Worm (Caenorhabditis elegans): ENCODE measurements around the gene srj-21.

srj-21 gene

DNA sequence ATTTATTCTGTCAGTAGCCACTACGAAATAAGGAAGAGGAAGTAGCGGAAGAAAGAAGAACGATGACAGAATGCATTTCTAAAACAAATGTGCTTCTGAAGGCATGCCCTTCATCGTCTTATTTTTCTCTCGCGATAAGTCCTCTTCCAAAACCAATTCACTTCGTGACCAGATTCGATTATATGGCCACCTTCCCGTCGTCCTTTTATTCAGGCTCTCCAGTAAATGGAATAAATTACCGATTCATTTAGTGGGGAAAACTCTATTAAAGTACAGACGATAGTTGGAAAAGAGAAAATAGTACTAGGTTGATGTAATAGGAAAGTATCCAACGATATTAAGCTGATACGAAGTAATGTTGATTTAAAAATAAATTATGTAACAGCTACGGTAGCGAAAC, 23.8 kb upstream of the srj-21 start:
- TF ChIP-seq ces-1 (GFP tag; optimal IDR thresholded peaks at IDR 0.05) (peak; percentile 100), snpc-4 (tag; optimal IDR thresholded peaks at IDR 0.05) (no peak)

DNA sequence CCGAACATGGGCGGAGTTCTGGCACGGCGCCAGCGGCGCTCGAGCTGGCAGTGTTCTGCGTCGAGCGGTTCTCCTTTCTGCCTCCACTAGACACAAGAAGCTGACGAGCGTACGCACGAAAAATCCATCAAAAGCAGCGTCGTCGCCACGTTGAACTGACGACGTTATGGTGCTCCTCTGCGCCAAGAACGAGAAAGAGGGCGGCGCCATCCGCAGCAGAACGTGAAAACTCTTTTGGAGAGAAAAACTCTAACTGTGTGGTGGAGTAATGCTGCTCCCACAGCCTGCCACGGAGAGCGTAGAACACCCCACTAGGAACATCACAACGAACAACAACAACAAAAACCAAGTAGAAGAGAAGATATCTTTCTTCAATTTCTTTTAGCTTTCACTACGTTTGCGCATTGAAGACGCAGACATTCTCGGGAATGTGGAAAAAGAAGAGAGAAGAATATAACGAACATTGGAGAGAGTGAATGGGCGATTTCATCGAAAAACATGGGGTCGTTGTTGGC, 23.2 kb upstream of the srj-21 start:
- TF ChIP-seq drap-1 (GFP tag; optimal IDR thresholded peaks at IDR 0.05) (no peak), elt-1 (tag; optimal IDR thresholded peaks at IDR 0.05; ENCODE audit: borderline replicate concordance, insufficient read depth) (no peak), ceh-43 (GFP tag; optimal IDR thresholded peaks at IDR 0.05) (no peak), ham-2 (GFP tag; optimal IDR thresholded peaks at IDR 0.05) (no peak), ces-1 (GFP tag; optimal IDR thresholded peaks at IDR 0.05) (no peak), unc-62 (GFP tag; optimal IDR thresholded peaks at IDR 0.05) (peak; percentile 8), hlh-1 (tag; optimal IDR thresholded peaks at IDR 0.05) (peak; percentile 66), lsy-2 (tag; optimal IDR thresholded peaks at IDR 0.05) (no peak), lin-32 (GFP tag; optimal IDR thresholded peaks at IDR 0.05) (no peak), cnd-1 (tag; optimal IDR thresholded peaks at IDR 0.05) (no peak), mab-5 (tag; optimal IDR thresholded peaks at IDR 0.05) (no peak), mep-1 (tag; optimal IDR thresholded peaks at IDR 0.05) (peak; percentile 2), blmp-1 (tag; optimal IDR thresholded peaks at IDR 0.05) (peak; percentile 84)

ce11 chrV:10722595-10722994, 22.5 kb upstream of the srj-21 start:
- TF ChIP-seq ztf-11 (tag; optimal IDR thresholded peaks at IDR 0.05) (no peak), flh-1 (GFP tag; optimal IDR thresholded peaks at IDR 0.05) (no peak), ces-1 (GFP tag; optimal IDR thresholded peaks at IDR 0.05) (no peak)

ce11 chrV:10723181-10723580, 22.0 kb upstream of the srj-21 start:
- TF ChIP-seq ham-2 (GFP tag; optimal IDR thresholded peaks at IDR 0.05), result no peak
- no peak for TF ChIP-seq flh-1 (GFP tag; optimal IDR thresholded peaks at IDR 0.05)
- TF ChIP-seq ces-1 (GFP tag; optimal IDR thresholded peaks at IDR 0.05), result no peak
- no peak for TF ChIP-seq nhr-12 (tag; optimal IDR thresholded peaks at IDR 0.05)
- TF ChIP-seq nhr-76 (tag; optimal IDR thresholded peaks at IDR 0.05), result no peak
- no peak for TF ChIP-seq sem-2 (GFP tag; optimal IDR thresholded peaks at IDR 0.05)
- no peak for TF ChIP-seq snpc-4 (tag; optimal IDR thresholded peaks at IDR 0.05)
- TF ChIP-seq lsy-2 (tag; optimal IDR thresholded peaks at IDR 0.05), result no peak

DNA sequence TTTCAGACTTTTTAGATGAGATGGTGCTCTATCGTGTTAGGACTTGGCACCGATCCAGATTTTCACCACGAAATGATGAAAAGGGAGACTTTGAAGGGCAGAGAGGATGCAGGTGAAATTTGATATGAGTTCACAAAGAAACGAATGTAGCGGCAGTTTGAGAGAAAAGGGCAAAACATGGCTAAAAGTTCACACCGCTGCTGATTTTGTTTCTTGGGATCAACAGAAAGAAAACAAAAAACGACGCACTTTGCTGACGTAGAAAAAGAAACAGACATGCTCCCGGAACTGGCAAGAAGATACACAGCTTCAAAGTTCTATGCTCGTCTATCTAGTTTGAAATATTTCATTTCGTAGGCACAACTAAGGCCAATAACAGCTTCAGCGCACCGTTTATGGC, 21.6 kb upstream of the srj-21 start:
- TF ChIP-seq bed-3 (GFP tag; optimal IDR thresholded peaks at IDR 0.05) (no peak), unc-39 (tag; optimal IDR thresholded peaks at IDR 0.05) (no peak)

DNA sequence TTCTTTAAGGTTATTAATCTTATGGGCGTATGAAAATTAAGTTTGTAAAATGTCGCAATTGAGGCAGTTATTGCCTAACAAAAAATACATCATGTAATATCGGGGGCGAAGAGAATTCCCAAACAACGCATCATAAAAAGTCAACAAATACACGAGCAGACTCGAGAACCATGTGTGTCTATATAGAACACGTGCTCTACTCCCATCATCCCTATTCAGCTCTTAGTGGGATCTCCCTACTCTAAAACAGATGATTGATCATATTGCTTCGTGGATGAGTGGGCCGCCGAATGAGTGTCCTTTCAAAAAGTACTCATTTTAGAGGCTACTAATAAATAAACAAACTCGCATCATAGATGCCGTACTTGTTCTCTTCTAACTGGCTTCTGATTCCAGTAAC, 20.7 kb upstream of the srj-21 start:
- no peak for TF ChIP-seq mep-1 (tag; optimal IDR thresholded peaks at IDR 0.05)
- no peak for TF ChIP-seq sptf-1 (tag; optimal IDR thresholded peaks at IDR 0.05)
- no peak for TF ChIP-seq nhr-76 (tag; optimal IDR thresholded peaks at IDR 0.05)
- TF ChIP-seq flh-1 (GFP tag; optimal IDR thresholded peaks at IDR 0.05), result no peak
- TF ChIP-seq pha-4 (tag; optimal IDR thresholded peaks at IDR 0.05), result no peak
- no peak for TF ChIP-seq ztf-11 (tag; optimal IDR thresholded peaks at IDR 0.05)
- TF ChIP-seq lsy-2 (tag; optimal IDR thresholded peaks at IDR 0.05), result no peak

ce11 chrV:10725424-10725951, 19.6 kb upstream of the srj-21 start:
- no peak for TF ChIP-seq sptf-1 (tag; optimal IDR thresholded peaks at IDR 0.05)
- TF ChIP-seq unc-62 (GFP tag; optimal IDR thresholded peaks at IDR 0.05), result no peak
- TF ChIP-seq hlh-1 (tag; optimal IDR thresholded peaks at IDR 0.05), result no peak
- TF ChIP-seq unc-39 (tag; optimal IDR thresholded peaks at IDR 0.05), result no peak
- no peak for TF ChIP-seq drap-1 (GFP tag; optimal IDR thresholded peaks at IDR 0.05)
- no peak for TF ChIP-seq lin-32 (GFP tag; optimal IDR thresholded peaks at IDR 0.05)
- TF ChIP-seq mep-1 (tag; optimal IDR thresholded peaks at IDR 0.05), result no peak
- TF ChIP-seq blmp-1 (tag; optimal IDR thresholded peaks at IDR 0.05), result no peak
- no peak for TF ChIP-seq tbx-8 (GFP tag; optimal IDR thresholded peaks at IDR 0.05)

ce11 chrV:10726691-10727090, 18.4 kb upstream of the srj-21 start:
- TF ChIP-seq ham-2 (GFP tag; optimal IDR thresholded peaks at IDR 0.05) (no peak), nhr-237 (tag; optimal IDR thresholded peaks at IDR 0.05) (no peak)
